Fruit fly (Drosophila melanogaster) whole organism, wandering third instar larva: ENCODE data around the gene Proc.

Experiments
- Dfd ChIP-seq: fragments of >200 bp; optimal IDR thresholded peaks from 2 replicates; lab custom pipeline; 2017; ENCODE audit warnings: missing biosample characterization, missing genetic modification characterization
- Dif ChIP-seq: fragments of 200-275, 200-300 bp; sonication (Bioruptor generic); optimal IDR thresholded peaks from 2 replicates; lab custom pipeline; 2018; ENCODE audit warnings: missing biosample characterization, missing genetic modification characterization; ENCODE audit not compliant: partially characterized antibody
- Hr83 ChIP-seq: fragments of 200-300 bp; sonication (Bioruptor generic); optimal IDR thresholded peaks from 2 replicates; lab custom pipeline; 2016; ENCODE audit warnings: missing biosample characterization, mild to moderate bottlenecking, missing genetic modification characterization, moderate library complexity; ENCODE audit not compliant: poor library complexity, severe bottlenecking
- Jra ChIP-seq: sonication (Bioruptor generic); optimal IDR thresholded peaks from 2 replicates; lab custom pipeline; 2016; ENCODE audit warnings: missing biosample characterization, missing genetic modification characterization
- N ChIP-seq: fragments of >200 bp; optimal IDR thresholded peaks from 2 replicates; lab custom pipeline; 2018; ENCODE audit warnings: missing biosample characterization, missing external identifiers, missing genetic modification characterization
- OdsH ChIP-seq: fragments of 200-800 bp; sonication (Bioruptor generic); optimal IDR thresholded peaks from 2 replicates; lab custom pipeline; 2016; ENCODE audit warnings: missing biosample characterization, mild to moderate bottlenecking, missing genetic modification characterization
- Vsx2 ChIP-seq: fragments of 200-300, 225-300 bp; sonication (Bioruptor generic); optimal IDR thresholded peaks from 2 replicates; lab custom pipeline; 2018; ENCODE audit warnings: missing biosample characterization, missing genetic modification characterization; ENCODE audit not compliant: partially characterized antibody
- foxo ChIP-seq, 2 experiments: fragments of 200-800 bp; sonication (Bioruptor generic); optimal IDR thresholded peaks; 2 replicates in 1 of 2; 3 replicates in 1 of 2; lab custom pipeline; 2016 to 2017; ENCODE audit warnings: missing biosample characterization in 2 of 2, missing genetic modification characterization in 2 of 2
- h ChIP-seq: fragments of 200-800 bp; sonication (Bioruptor generic); optimal IDR thresholded peaks from 3 replicates; lab custom pipeline; 2016; ENCODE audit warnings: missing biosample characterization, mild to moderate bottlenecking, missing genetic modification characterization
- lola ChIP-seq: fragments of >200 bp; optimal IDR thresholded peaks from 2 replicates; lab custom pipeline; 2017; ENCODE audit warnings: missing biosample characterization, missing genetic modification characterization
- psq ChIP-seq: fragments of 200-800 bp; sonication (Bioruptor generic); optimal IDR thresholded peaks from 3 replicates; lab custom pipeline; 2017; ENCODE audit warnings: missing biosample characterization, mild to moderate bottlenecking, missing genetic modification characterization, moderate library complexity

DNA sequence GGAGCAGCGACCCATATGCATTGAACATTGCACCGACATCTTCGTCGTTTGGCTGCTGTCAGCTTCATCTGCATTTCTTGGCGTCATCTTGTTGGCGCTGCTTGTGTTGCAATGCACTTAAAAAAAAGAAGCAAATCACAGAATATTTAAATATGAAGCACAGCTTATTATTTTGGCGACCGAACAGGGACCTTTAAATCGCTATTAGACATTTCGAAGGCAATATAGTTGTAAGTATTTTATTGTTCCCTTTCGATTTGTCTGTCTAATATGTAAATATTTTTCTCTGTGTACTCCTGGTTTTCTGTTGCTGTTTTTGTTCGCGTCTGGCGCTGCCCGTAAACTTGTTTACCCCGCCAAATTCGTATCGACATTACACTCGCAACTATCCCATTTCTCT lies 28.7 kb upstream of the Proc start:
- TF ChIP-seq lola (GFP tag; lab: Kevin White, UChicago) = no peak
- TF ChIP-seq Hr83 (GFP tag; lab: Kevin White, UChicago) = no peak
- peak; percentile 62 for TF ChIP-seq psq (GFP tag; lab: Kevin White, UChicago)
- peak; percentile 63 for TF ChIP-seq OdsH (GFP tag; lab: Kevin White, UChicago)
- no peak for TF ChIP-seq Jra (GFP tag; lab: Kevin White, UChicago)
- peak; percentile 34 to 66 for TF ChIP-seq foxo (GFP tag; optimal IDR thresholded peaks at IDR 0.05; lab: Kevin White, UChicago)
- no peak for TF ChIP-seq Dif (GFP tag; lab: Kevin White, UChicago)
- TF ChIP-seq N (GFP tag; lab: Kevin White, UChicago) = no peak
- no peak for TF ChIP-seq Vsx2 (GFP tag; lab: Kevin White, UChicago)
- peak; percentile 82 for TF ChIP-seq h (GFP tag; lab: Kevin White, UChicago)
- TF ChIP-seq Dfd (GFP tag; lab: Kevin White, UChicago) = no peak
